Worm (Caenorhabditis elegans) whole organism, young adult: ENCODE data around the gene kxd-1.

Experiments
- C06A6.2 ChIP-seq: fragments of 200-800 bp; sonication (Bioruptor generic); conservative IDR thresholded peaks from 2 replicates; pipeline ENCODE4 v1.3.6; 2022; ENCODE audit warnings: missing genetic modification characterization, missing compliant biosample characterization
- D2030.7 ChIP-seq: fragments of 200-800 bp; sonication (Bioruptor generic); IDR thresholded peaks from 2 replicates; pipeline ENCODE4 v1.3.6; 2022; ENCODE audit warnings: missing genetic modification reagents, missing genetic modification characterization, missing compliant biosample characterization
- F10E7.11 ChIP-seq: sonication (generic microtip); optimal IDR thresholded peaks from 2 replicates; lab custom pipeline; 2017; ENCODE audit warnings: mild to moderate bottlenecking, missing genetic modification characterization, moderate library complexity, missing compliant biosample characterization
- F22D6.2 ChIP-seq: sonication (generic microtip); optimal IDR thresholded peaks from 2 replicates; lab custom pipeline; 2016; ENCODE audit warnings: mild to moderate bottlenecking, missing genetic modification characterization, missing compliant biosample characterization
- F33H1.4 ChIP-seq: fragments of 200-800 bp; sonication (Bioruptor generic); IDR thresholded peaks from 2 replicates; pipeline ENCODE4 v1.3.6; 2022; ENCODE audit warnings: missing genetic modification reagents, missing genetic modification characterization, missing compliant biosample characterization
- F39B2.1 ChIP-seq: fragments of 200-800 bp; sonication (Bioruptor generic); IDR thresholded peaks from 2 replicates; pipeline ENCODE4 v1.3.6; 2022; ENCODE audit warnings: missing genetic modification reagents, missing genetic modification characterization, missing compliant biosample characterization
- F55B11.4 ChIP-seq: sonication (generic microtip); optimal IDR thresholded peaks from 2 replicates; lab custom pipeline; 2016; ENCODE audit warnings: missing compliant biosample characterization, missing genetic modification characterization, borderline replicate concordance; ENCODE audit not compliant: insufficient read depth
- K11D2.4 ChIP-seq: fragments of 200-800 bp; sonication (Bioruptor generic); IDR thresholded peaks from 2 replicates; pipeline ENCODE4 v1.3.6; 2022; ENCODE audit warnings: missing genetic modification reagents, missing genetic modification characterization, missing compliant biosample characterization
- Y53G8AR.9 ChIP-seq: fragments of 200-800 bp; sonication (Bioruptor generic); conservative IDR thresholded peaks from 2 replicates; pipeline ENCODE4 v1.3.6; 2022; ENCODE audit warnings: missing genetic modification reagents, missing genetic modification characterization, missing compliant biosample characterization
- ama-1 ChIP-seq, 3 experiments: fragments of 150-350 bp in 1 of 3; sonication (generic microtip) in 2 of 3; optimal IDR thresholded peaks; 2 replicates each; lab custom pipeline; 2014 to 2018; ENCODE audit warnings: missing biosample characterization in 2 of 3, missing genetic modification characterization in 2 of 3, missing genetic modification reagents in 2 of 3
- athp-1 ChIP-seq: sonication (generic microtip); optimal IDR thresholded peaks from 2 replicates; lab custom pipeline; 2017; ENCODE audit warnings: mild to moderate bottlenecking, missing genetic modification characterization, missing compliant biosample characterization
- attf-3 ChIP-seq: fragments of 200-800 bp; sonication (Bioruptor generic); conservative IDR thresholded peaks from 2 replicates; pipeline ENCODE4 v1.3.6; 2022; ENCODE audit warnings: missing genetic modification reagents, missing genetic modification characterization, missing compliant biosample characterization
- attf-6 ChIP-seq: fragments of 200-800 bp; sonication (Bioruptor generic); IDR thresholded peaks from 2 replicates; pipeline ENCODE4 v1.3.6; 2022; ENCODE audit warnings: missing genetic modification reagents, missing genetic modification characterization, missing compliant biosample characterization
- bed-2 ChIP-seq: fragments of 200-800 bp; sonication (Bioruptor generic); IDR thresholded peaks from 2 replicates; pipeline ENCODE4 v1.3.6; 2022; ENCODE audit warnings: missing genetic modification reagents, missing genetic modification characterization, missing compliant biosample characterization
- ceh-100 ChIP-seq: fragments of 200-800 bp; sonication (Bioruptor generic); IDR thresholded peaks from 2 replicates; pipeline ENCODE4 v1.3.6; 2022; ENCODE audit warnings: missing genetic modification reagents, missing genetic modification characterization, missing compliant biosample characterization
- chd-7 ChIP-seq: sonication (generic microtip); optimal IDR thresholded peaks from 2 replicates; lab custom pipeline; 2016; ENCODE audit warnings: mild to moderate bottlenecking, missing genetic modification characterization, moderate library complexity, missing compliant biosample characterization
- die-1 ChIP-seq: sonication (generic microtip); optimal IDR thresholded peaks from 2 replicates; lab custom pipeline; 2016; ENCODE audit warnings: missing genotype, mild to moderate bottlenecking, missing genetic modification characterization, missing compliant biosample characterization
- dox-1 ChIP-seq: fragments of 200-800 bp; sonication (Bioruptor generic); IDR thresholded peaks from 2 replicates; pipeline ENCODE4 v1.3.6; 2022; ENCODE audit warnings: missing genetic modification reagents, missing genetic modification characterization, missing compliant biosample characterization
- dpff-1 ChIP-seq: sonication (generic microtip); optimal IDR thresholded peaks from 2 replicates; lab custom pipeline; 2017; ENCODE audit warnings: mild to moderate bottlenecking, missing genetic modification characterization, missing compliant biosample characterization
- egl-44 ChIP-seq: fragments of 200-800 bp; sonication (Bioruptor generic); IDR thresholded peaks from 2 replicates; pipeline ENCODE4 v1.3.6; 2022; ENCODE audit warnings: missing genetic modification reagents, missing genetic modification characterization, missing compliant biosample characterization
- ets-4 ChIP-seq: fragments of 200-800 bp; sonication (Bioruptor generic); optimal IDR thresholded peaks from 2 replicates; lab custom pipeline; 2018; ENCODE audit warnings: mild to moderate bottlenecking, missing genetic modification characterization, missing compliant biosample characterization
- him-1 ChIP-seq: sonication (generic microtip); optimal IDR thresholded peaks from 2 replicates; lab custom pipeline; 2016; ENCODE audit warnings: missing genotype, missing genetic modification reagents, missing genetic modification characterization, missing compliant biosample characterization
- hlh-12 ChIP-seq: sonication (generic microtip); optimal IDR thresholded peaks from 2 replicates; lab custom pipeline; 2016; ENCODE audit warnings: missing genetic modification characterization, missing compliant biosample characterization
- hmg-1.2 ChIP-seq: fragments of 200-800 bp; sonication (Bioruptor generic); IDR thresholded peaks from 2 replicates; pipeline ENCODE4 v1.3.6; 2022; ENCODE audit warnings: missing genetic modification reagents, missing genetic modification characterization, missing compliant biosample characterization
- hrde-1 ChIP-seq: sonication (generic microtip); optimal IDR thresholded peaks from 2 replicates; lab custom pipeline; 2016; ENCODE audit warnings: missing genetic modification characterization, mild to moderate bottlenecking, missing compliant biosample characterization, moderate library complexity, missing genotype, missing genetic modification reagents, borderline replicate concordance
- hsf-1 ChIP-seq: fragments of 200-800 bp; sonication (Bioruptor generic); IDR thresholded peaks from 2 replicates; pipeline ENCODE4 v1.3.6; 2022; ENCODE audit warnings: missing genetic modification reagents, missing genetic modification characterization, missing compliant biosample characterization
- lag-1 ChIP-seq: fragments of 200-800 bp; sonication (Bioruptor generic); IDR thresholded peaks from 2 replicates; pipeline ENCODE4 v1.3.6; 2022; ENCODE audit warnings: missing genetic modification reagents, missing genetic modification characterization, missing compliant biosample characterization
- lin-40 ChIP-seq: sonication (generic microtip); optimal IDR thresholded peaks from 2 replicates; lab custom pipeline; 2016; ENCODE audit warnings: missing genetic modification characterization, mild to moderate bottlenecking, missing compliant biosample characterization, missing genotype, missing genetic modification reagents
- lin-54 ChIP-seq: fragments of 200-800 bp; sonication (Bioruptor generic); optimal IDR thresholded peaks from 2 replicates; lab custom pipeline; 2018; ENCODE audit warnings: mild to moderate bottlenecking, missing genetic modification characterization, missing compliant biosample characterization
- lir-1 ChIP-seq: fragments of 200-800 bp; sonication (Bioruptor generic); conservative IDR thresholded peaks from 2 replicates; pipeline ENCODE4 v1.3.6; 2022; ENCODE audit warnings: missing genetic modification reagents, missing genetic modification characterization, missing compliant biosample characterization
- madf-3 ChIP-seq: fragments of 200-800 bp; sonication (Bioruptor generic); IDR thresholded peaks from 2 replicates; pipeline ENCODE4 v1.3.6; 2022; ENCODE audit warnings: missing genetic modification reagents, missing genetic modification characterization, missing compliant biosample characterization
- madf-8 ChIP-seq: fragments of 200-800 bp; sonication (Bioruptor generic); conservative IDR thresholded peaks from 2 replicates; pipeline ENCODE4 v1.3.6; 2022; ENCODE audit warnings: missing genetic modification reagents, missing genetic modification characterization, missing compliant biosample characterization
- mel-28 ChIP-seq: sonication (generic microtip); optimal IDR thresholded peaks from 2 replicates; lab custom pipeline; 2016; ENCODE audit warnings: borderline replicate concordance, mild to moderate bottlenecking, missing genetic modification characterization, missing compliant biosample characterization
- mes-4 ChIP-seq: sonication (generic microtip); optimal IDR thresholded peaks from 2 replicates; lab custom pipeline; 2016; ENCODE audit warnings: missing genotype, missing genetic modification characterization, missing compliant biosample characterization
- mxl-1 ChIP-seq: sonication (generic microtip); optimal IDR thresholded peaks from 2 replicates; lab custom pipeline; 2016; ENCODE audit warnings: missing genetic modification characterization, missing compliant biosample characterization
- nfya-1 ChIP-seq: sonication (generic microtip); optimal IDR thresholded peaks from 2 replicates; lab custom pipeline; 2017; ENCODE audit warnings: antibody characterized with exemption, missing compliant biosample characterization, missing genetic modification characterization, borderline replicate concordance; ENCODE audit not compliant: insufficient read depth
- nfya-2 ChIP-seq: fragments of 200-800 bp; sonication (Bioruptor generic); IDR thresholded peaks from 2 replicates; pipeline ENCODE4 v1.3.6; 2022; ENCODE audit warnings: missing genetic modification reagents, missing genetic modification characterization, missing compliant biosample characterization
- nfyb-1 ChIP-seq: fragments of 200-800 bp; sonication (Bioruptor generic); IDR thresholded peaks from 2 replicates; pipeline ENCODE4 v1.3.6; 2022; ENCODE audit warnings: missing genetic modification reagents, missing genetic modification characterization, missing compliant biosample characterization
- nhr-120 ChIP-seq: fragments of 200-800 bp; sonication (Bioruptor generic); IDR thresholded peaks from 2 replicates; pipeline ENCODE4 v1.3.6; 2022; ENCODE audit warnings: missing genetic modification characterization, missing compliant biosample characterization
- nhr-179 ChIP-seq: sonication (generic microtip); optimal IDR thresholded peaks from 2 replicates; lab custom pipeline; 2016; ENCODE audit warnings: mild to moderate bottlenecking, missing genetic modification characterization, missing compliant biosample characterization
- nhr-80 ChIP-seq: sonication (generic microtip); optimal IDR thresholded peaks from 2 replicates; lab custom pipeline; 2016; ENCODE audit warnings: missing genetic modification characterization, missing compliant biosample characterization
- rec-8 ChIP-seq, 2 experiments: sonication (generic microtip); optimal IDR thresholded peaks; 2 replicates each; lab custom pipeline; 2016; ENCODE audit warnings: mild to moderate bottlenecking in 2 of 2, missing genetic modification characterization in 2 of 2, missing genetic modification reagents in 2 of 2, missing genotype in 2 of 2, missing biosample characterization in 1 of 2, missing compliant biosample characterization in 1 of 2, moderate library complexity in 1 of 2
- sea-2 ChIP-seq: fragments of 200-800 bp; sonication (Bioruptor generic); IDR thresholded peaks from 2 replicates; pipeline ENCODE4 v1.3.6; 2022; ENCODE audit warnings: missing genetic modification characterization, missing compliant biosample characterization
- snpc-3.4 ChIP-seq: sonication (generic microtip); optimal IDR thresholded peaks from 2 replicates; lab custom pipeline; 2017; ENCODE audit warnings: missing genetic modification characterization, mild to moderate bottlenecking, missing compliant biosample characterization, antibody characterized with exemption, moderate library complexity, missing genotype, missing genetic modification reagents
- tbx-9 ChIP-seq: sonication (generic microtip); optimal IDR thresholded peaks from 2 replicates; lab custom pipeline; 2016; ENCODE audit warnings: borderline replicate concordance, missing genetic modification characterization, inconsistent platforms, missing compliant biosample characterization
- unc-130 ChIP-seq: sonication (generic microtip); optimal IDR thresholded peaks from 2 replicates; lab custom pipeline; 2016; ENCODE audit warnings: missing genetic modification reagents, missing genetic modification characterization, missing compliant biosample characterization
- xnd-1 ChIP-seq: sonication (generic microtip); optimal IDR thresholded peaks from 2 replicates; lab custom pipeline; 2016; ENCODE audit warnings: missing genotype, missing genetic modification reagents, missing genetic modification characterization, missing compliant biosample characterization
- ztf-18 ChIP-seq: sonication (generic microtip); optimal IDR thresholded peaks from 2 replicates; lab custom pipeline; 2016; ENCODE audit warnings: missing genotype, mild to moderate bottlenecking, missing genetic modification characterization, missing compliant biosample characterization
- ztf-26 ChIP-seq: sonication (generic microtip); optimal IDR thresholded peaks from 2 replicates; lab custom pipeline; 2017; ENCODE audit warnings: missing genetic modification characterization, missing compliant biosample characterization

Gene kxd-1

ce11 chrV:7198403-7198802, 22.9 kb upstream of the kxd-1 start (continued):
- TF ChIP-seq F33H1.4 (GFP tag; lab: Robert Waterston, UW): 0 out of 2 replicates have a peak, but pooled peaks have one; percentile 21
- peak; percentile 56 for TF ChIP-seq xnd-1 (tag; lab: Kevin White, UChicago)
- TF ChIP-seq nhr-80 (tag; lab: Kevin White, UChicago): peak; percentile 95
- TF ChIP-seq dox-1: no peak; the same call in 1 of the 2 replicates
- TF ChIP-seq attf-6 (GFP tag; lab: Robert Waterston, UW): peak; percentile 64
- TF ChIP-seq mes-4 (tag; lab: Kevin White, UChicago): no peak
- TF ChIP-seq egl-44 (GFP tag; lab: Robert Waterston, UW): no peak
- TF ChIP-seq hmg-1.2 (GFP tag; lab: Robert Waterston, UW): 0 out of 2 replicates have a peak, but pooled peaks have one; percentile 31
- TF ChIP-seq C06A6.2 (GFP tag; lab: Robert Waterston, UW): no peak
- TF ChIP-seq ets-4 (GFP tag; lab: Kevin White, UChicago): peak; percentile 73
- no peak for TF ChIP-seq attf-3
- TF ChIP-seq die-1: no peak
- TF ChIP-seq Y53G8AR.9 (GFP tag; lab: Robert Waterston, UW): peak; percentile 76
- no peak for TF ChIP-seq sea-2 (GFP tag; lab: Robert Waterston, UW)
- no peak for TF ChIP-seq lir-1 (GFP tag; lab: Robert Waterston, UW)
- TF ChIP-seq hsf-1 (GFP tag; lab: Robert Waterston, UW): peak; percentile 72
- TF ChIP-seq nfyb-1 (GFP tag; lab: Robert Waterston, UW): peak; percentile 73; the same call in 1 of the 2 replicates
- TF ChIP-seq lin-54 (GFP tag; lab: Kevin White, UChicago): peak; percentile 35
- TF ChIP-seq K11D2.4: no peak
- no peak for TF ChIP-seq ztf-26 (tag; lab: Kevin White, UChicago)
- TF ChIP-seq madf-8 (GFP tag; lab: Robert Waterston, UW): peak; percentile 20; the same call in 1 of the 2 replicates
- TF ChIP-seq lag-1 (GFP tag; lab: Robert Waterston, UW): no peak
- no peak for TF ChIP-seq unc-130
- peak; percentile 6 for TF ChIP-seq snpc-3.4
- no peak for TF ChIP-seq bed-2 (GFP tag; lab: Robert Waterston, UW)
- TF ChIP-seq madf-3 (GFP tag; lab: Robert Waterston, UW): peak; percentile 93
- no peak for TF ChIP-seq F10E7.11 (tag; lab: Kevin White, UChicago)
- TF ChIP-seq F39B2.1: no peak
- no peak for TF ChIP-seq F22D6.2
- TF ChIP-seq rec-8 (tag; optimal IDR thresholded peaks at IDR 0.05; lab: Kevin White, UChicago): no peak
- no peak for TF ChIP-seq nfya-2 (GFP tag; lab: Robert Waterston, UW)
- TF ChIP-seq hrde-1: peak; percentile 82
- no peak for TF ChIP-seq nhr-120 (GFP tag; lab: Robert Waterston, UW)
- peak; percentile 48 for TF ChIP-seq ama-1 (optimal IDR thresholded peaks at IDR 0.05; lab: Kevin White, UChicago)
- TF ChIP-seq ama-1 (GFP tag; optimal IDR thresholded peaks at IDR 0.05; lab: Kevin White, UChicago): peak in 1 of 2 experiments; percentile 73
- peak; percentile 76 for TF ChIP-seq him-1
- no peak for TF ChIP-seq athp-1 (tag; lab: Kevin White, UChicago)
- TF ChIP-seq chd-7 (tag; lab: Kevin White, UChicago): peak; percentile 43
- no peak for TF ChIP-seq nfya-1 (tag; lab: Kevin White, UChicago)
- no peak for TF ChIP-seq ceh-100 (GFP tag; lab: Robert Waterston, UW)
- TF ChIP-seq lin-40 (tag; lab: Kevin White, UChicago): peak; percentile 29
- TF ChIP-seq mxl-1: no peak
- peak; percentile 78 for TF ChIP-seq tbx-9 (tag; lab: Kevin White, UChicago)
- TF ChIP-seq mel-28: no peak
- TF ChIP-seq dpff-1 (tag; lab: Kevin White, UChicago): peak; percentile 1
- no peak for TF ChIP-seq hlh-12 (tag; lab: Kevin White, UChicago)
- TF ChIP-seq F55B11.4 (tag; lab: Kevin White, UChicago): no peak
- TF ChIP-seq ztf-18: no peak
- no peak for TF ChIP-seq D2030.7 (GFP tag; lab: Robert Waterston, UW)
- TF ChIP-seq nhr-179 (tag; lab: Kevin White, UChicago): no peak
